Worm (Caenorhabditis elegans) whole organism, L3 larva: ENCODE results near the gene clec-147.

Experiments used
- R02D3.7 ChIP-seq: fragments of 150-350 bp; optimal IDR thresholded peaks from 2 replicates; lab custom pipeline; 2014; ENCODE audit warnings: missing biosample characterization, missing genetic modification characterization
- ZK546.5 ChIP-seq: sonication (generic microtip); optimal IDR thresholded peaks from 2 replicates; lab custom pipeline; 2017; ENCODE audit warnings: missing biosample characterization, missing genetic modification characterization
- aly-2 ChIP-seq: fragments of 150-350 bp; optimal IDR thresholded peaks from 2 replicates; lab custom pipeline; 2014; ENCODE audit warnings: missing biosample characterization, missing genetic modification characterization
- ama-1 ChIP-seq: fragments of 150-350 bp; optimal IDR thresholded peaks from 2 replicates; lab custom pipeline; 2018
- ceh-16 ChIP-seq: sonication (generic microtip); optimal IDR thresholded peaks from 2 replicates; lab custom pipeline; 2017; ENCODE audit warnings: missing biosample characterization, missing genetic modification characterization
- ceh-28 ChIP-seq: fragments of 150-350 bp; optimal IDR thresholded peaks from 2 replicates; lab custom pipeline; 2014; ENCODE audit warnings: missing biosample characterization, missing genetic modification reagents, missing genetic modification characterization
- ceh-82 ChIP-seq: fragments of 150-350 bp; optimal IDR thresholded peaks from 2 replicates; lab custom pipeline; 2014; ENCODE audit warnings: missing biosample characterization, missing genetic modification characterization
- ceh-9 ChIP-seq: sonication (generic microtip); optimal IDR thresholded peaks from 2 replicates; lab custom pipeline; 2018; ENCODE audit warnings: missing biosample characterization, missing genetic modification characterization
- daf-12 ChIP-seq: fragments of 150-350 bp; optimal IDR thresholded peaks from 2 replicates; lab custom pipeline; 2014; ENCODE audit warnings: missing biosample characterization, missing genetic modification reagents, missing genetic modification characterization
- egl-27 ChIP-seq: sonication (generic microtip); optimal IDR thresholded peaks from 4 replicates; lab custom pipeline; 2017; ENCODE audit warnings: missing biosample characterization, missing genetic modification reagents, missing genetic modification characterization
- egl-5 ChIP-seq: fragments of 150-350 bp; optimal IDR thresholded peaks from 2 replicates; lab custom pipeline; 2017; ENCODE audit warnings: missing biosample characterization, missing genetic modification reagents, missing genetic modification characterization, inconsistent platforms
- elt-1 ChIP-seq: fragments of 150-350 bp; optimal IDR thresholded peaks from 2 replicates; lab custom pipeline; 2014; ENCODE audit warnings: missing biosample characterization, missing genetic modification characterization
- elt-2 ChIP-seq: sonication (generic microtip); optimal IDR thresholded peaks from 2 replicates; lab custom pipeline; 2016; ENCODE audit warnings: missing genetic modification reagents, mild to moderate bottlenecking, missing genetic modification characterization, missing compliant biosample characterization
- elt-3 ChIP-seq, 3 experiments: fragments of 150-350 bp in 1 of 3; sonication (generic microtip) in 2 of 3; optimal IDR thresholded peaks; 2 replicates in 2 of 3; 4 replicates in 1 of 3; lab custom pipeline; 2014 to 2017; ENCODE audit warnings: missing biosample characterization in 3 of 3, missing genetic modification characterization in 3 of 3
- eor-1 ChIP-seq, 2 experiments: fragments of 150-350 bp; optimal IDR thresholded peaks; 2 replicates each; lab custom pipeline; 2014 to 2018; ENCODE audit warnings: missing biosample characterization in 2 of 2, missing genetic modification characterization in 2 of 2
- fkh-10 ChIP-seq: sonication (generic microtip); optimal IDR thresholded peaks from 2 replicates; lab custom pipeline; 2017; ENCODE audit warnings: missing biosample characterization, missing genetic modification reagents, missing genetic modification characterization
- fkh-2 ChIP-seq: fragments of 150-350 bp; optimal IDR thresholded peaks from 2 replicates; lab custom pipeline; 2014; ENCODE audit warnings: missing biosample characterization, missing genetic modification reagents, missing genetic modification characterization
- fos-1 ChIP-seq: fragments of 150-350 bp; optimal IDR thresholded peaks from 2 replicates; lab custom pipeline; 2014; ENCODE audit warnings: missing biosample characterization, missing genetic modification characterization
- hmg-11 ChIP-seq: sonication (generic microtip); optimal IDR thresholded peaks from 2 replicates; lab custom pipeline; 2016; ENCODE audit warnings: missing genetic modification characterization, missing compliant biosample characterization
- jun-1 ChIP-seq: fragments of 150-350 bp; optimal IDR thresholded peaks from 2 replicates; lab custom pipeline; 2014; ENCODE audit warnings: missing biosample characterization, missing genetic modification reagents, missing genetic modification characterization
- lin-15B ChIP-seq: fragments of 150-350 bp; optimal IDR thresholded peaks from 2 replicates; lab custom pipeline; 2014; ENCODE audit warnings: missing biosample characterization, missing genetic modification characterization
- lin-39 ChIP-seq: fragments of 150-350 bp; optimal IDR thresholded peaks from 2 replicates; lab custom pipeline; 2018; ENCODE audit warnings: missing biosample characterization, missing genetic modification reagents, missing genetic modification characterization
- lsy-12 ChIP-seq: sonication (generic microtip); optimal IDR thresholded peaks from 2 replicates; lab custom pipeline; 2016; ENCODE audit warnings: mild to moderate bottlenecking, missing genetic modification characterization, missing compliant biosample characterization
- mdl-1 ChIP-seq: fragments of 150-350 bp; optimal IDR thresholded peaks from 2 replicates; lab custom pipeline; 2014; ENCODE audit warnings: missing biosample characterization, missing genetic modification characterization
- mml-1 ChIP-seq: fragments of 150-350 bp; sonication (generic microtip); optimal IDR thresholded peaks from 3 replicates; lab custom pipeline; 2014; ENCODE audit warnings: missing biosample characterization, missing genetic modification characterization
- nfya-1 ChIP-seq: sonication (generic microtip); optimal IDR thresholded peaks from 2 replicates; lab custom pipeline; 2017; ENCODE audit warnings: missing genetic modification characterization, mild to moderate bottlenecking, missing compliant biosample characterization, antibody characterized with exemption, moderate library complexity; ENCODE audit not compliant: insufficient read depth
- nhr-11 ChIP-seq: fragments of 150-350 bp; optimal IDR thresholded peaks from 2 replicates; lab custom pipeline; 2014; ENCODE audit warnings: missing biosample characterization, missing genetic modification characterization
- nhr-12 ChIP-seq: fragments of 150-350 bp; optimal IDR thresholded peaks from 2 replicates; lab custom pipeline; 2014; ENCODE audit warnings: missing biosample characterization, missing genetic modification characterization
- nhr-23 ChIP-seq: fragments of 150-350 bp; optimal IDR thresholded peaks from 2 replicates; lab custom pipeline; 2014; ENCODE audit warnings: missing biosample characterization, missing genetic modification reagents, missing genetic modification characterization
- nhr-237 ChIP-seq: fragments of 150-350 bp; optimal IDR thresholded peaks from 2 replicates; lab custom pipeline; 2014; ENCODE audit warnings: missing biosample characterization, missing genetic modification characterization
- nhr-25 ChIP-seq: sonication (generic microtip); optimal IDR thresholded peaks from 2 replicates; lab custom pipeline; 2017; ENCODE audit warnings: missing biosample characterization, missing genetic modification characterization
- nhr-28 ChIP-seq: fragments of 150-350 bp; optimal IDR thresholded peaks from 2 replicates; lab custom pipeline; 2014; ENCODE audit warnings: missing biosample characterization, missing genetic modification characterization
- nhr-43 ChIP-seq: sonication (generic microtip); optimal IDR thresholded peaks from 2 replicates; lab custom pipeline; 2016; ENCODE audit warnings: mild to moderate bottlenecking, missing genetic modification characterization, missing compliant biosample characterization; ENCODE audit not compliant: poor library complexity, severe bottlenecking
- nhr-67 ChIP-seq: fragments of 150-350 bp; optimal IDR thresholded peaks from 2 replicates; lab custom pipeline; 2014; ENCODE audit warnings: missing biosample characterization, missing genetic modification characterization
- nhr-76 ChIP-seq: fragments of 150-350 bp; sonication (generic microtip); optimal IDR thresholded peaks from 5 replicates; lab custom pipeline; 2014; ENCODE audit warnings: missing biosample characterization, missing genetic modification characterization
- nhr-77 ChIP-seq: fragments of 150-350 bp; optimal IDR thresholded peaks from 2 replicates; lab custom pipeline; 2014; ENCODE audit warnings: missing biosample characterization, missing genetic modification characterization
- pha-4 ChIP-seq: fragments of 150-350 bp; optimal IDR thresholded peaks from 2 replicates; lab custom pipeline; 2014; ENCODE audit warnings: missing biosample characterization, missing genetic modification reagents, missing genetic modification characterization
- pqm-1 ChIP-seq: fragments of 150-350 bp; optimal IDR thresholded peaks from 2 replicates; lab custom pipeline; 2017; ENCODE audit warnings: missing biosample characterization, missing genetic modification characterization, inconsistent platforms
- sea-2 ChIP-seq: fragments of 150-350 bp; sonication (generic microtip); optimal IDR thresholded peaks from 4 replicates; lab custom pipeline; 2014; ENCODE audit warnings: missing biosample characterization, missing genetic modification reagents, missing genetic modification characterization
- skn-1 ChIP-seq: fragments of 150-350 bp; optimal IDR thresholded peaks from 2 replicates; lab custom pipeline; 2014; ENCODE audit warnings: missing biosample characterization, missing genetic modification characterization
- snpc-4 ChIP-seq: fragments of 150-350 bp; optimal IDR thresholded peaks from 2 replicates; lab custom pipeline; 2014; ENCODE audit warnings: missing biosample characterization, missing genetic modification characterization
- tbx-2 ChIP-seq: sonication (generic microtip); optimal IDR thresholded peaks from 2 replicates; lab custom pipeline; 2016; ENCODE audit warnings: mild to moderate bottlenecking, missing genetic modification characterization, missing compliant biosample characterization
- unc-39 ChIP-seq: sonication (generic microtip); optimal IDR thresholded peaks from 4 replicates; lab custom pipeline; 2017; ENCODE audit warnings: missing biosample characterization, missing genetic modification characterization
- unc-62 ChIP-seq: fragments of 150-350 bp; sonication (generic microtip); optimal IDR thresholded peaks from 4 replicates; lab custom pipeline; 2014; ENCODE audit warnings: missing biosample characterization, missing genetic modification reagents, missing genetic modification characterization
- zag-1 ChIP-seq: fragments of 150-350 bp; optimal IDR thresholded peaks from 2 replicates; lab custom pipeline; 2014; ENCODE audit warnings: missing biosample characterization, missing genetic modification characterization
- ztf-11 ChIP-seq: fragments of 150-350 bp; optimal IDR thresholded peaks from 2 replicates; lab custom pipeline; 2014; ENCODE audit warnings: missing biosample characterization, missing genetic modification characterization
- ztf-4 ChIP-seq: fragments of 150-350 bp; optimal IDR thresholded peaks from 2 replicates; lab custom pipeline; 2014; ENCODE audit warnings: missing biosample characterization, missing genetic modification characterization

clec-147 gene

DNA sequence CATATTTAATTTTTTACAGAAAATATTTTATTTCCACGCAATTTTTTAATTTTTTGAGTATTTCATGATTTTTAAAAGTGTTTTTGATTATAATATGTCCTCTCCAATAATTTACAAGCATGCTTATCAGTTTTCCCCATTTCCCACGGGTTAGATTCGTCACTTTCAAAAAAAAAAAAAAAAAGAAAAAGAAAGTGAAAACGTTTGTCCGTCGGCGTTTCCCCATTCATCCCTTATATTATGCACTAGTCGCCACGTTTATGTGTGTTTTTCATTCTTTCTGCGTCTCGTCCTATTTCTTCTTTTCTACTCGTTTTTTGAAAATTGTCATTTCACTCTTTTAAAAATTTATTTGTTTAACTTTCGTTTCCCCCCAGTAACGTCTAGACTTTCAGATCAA is 48.2 kb downstream of the clec-147 start, which contains the start of gene vnut-1:
vnut-1 (plus strand) TSS at position 396 of the 400 bp plus-strand sequence.
- TF ChIP-seq nfya-1 = peak; percentile 24
- no peak for TF ChIP-seq zag-1 (tag; lab: Kevin White, UChicago)
- TF ChIP-seq lin-15B (tag; lab: Kevin White, UChicago) = peak; percentile 9
- no peak for TF ChIP-seq jun-1
- peak; percentile 67 for TF ChIP-seq pqm-1 (tag; lab: Kevin White, UChicago)
- TF ChIP-seq tbx-2 (tag; lab: Kevin White, UChicago) = no peak
- TF ChIP-seq nhr-25 (tag; lab: Kevin White, UChicago) = peak; percentile 9
- TF ChIP-seq ztf-4 (tag; lab: Kevin White, UChicago) = no peak
- no peak for TF ChIP-seq ceh-28
- peak; percentile 80 for TF ChIP-seq elt-2
- no peak for TF ChIP-seq nhr-28
- TF ChIP-seq nhr-43 = peak; percentile 29
- no peak for TF ChIP-seq unc-62 (GFP tag; lab: Kevin White, UChicago)
- TF ChIP-seq sea-2 (GFP tag; lab: Kevin White, UChicago) = no peak
- TF ChIP-seq R02D3.7 = no peak
- no peak for TF ChIP-seq aly-2 (tag; lab: Kevin White, UChicago)
- TF ChIP-seq pha-4 = peak; percentile 50
- TF ChIP-seq ceh-82 (tag; lab: Kevin White, UChicago) = no peak
- peak; percentile 38 for TF ChIP-seq hmg-11 (tag; lab: Kevin White, UChicago)
- TF ChIP-seq nhr-23 (tag; lab: Kevin White, UChicago) = peak; percentile 63
- no peak for TF ChIP-seq elt-3 (tag; optimal IDR thresholded peaks at IDR 0.05; lab: Kevin White, UChicago)
- TF ChIP-seq nhr-12 (tag; lab: Kevin White, UChicago) = no peak
- no peak for TF ChIP-seq nhr-76 (tag; lab: Kevin White, UChicago)
- no peak for TF ChIP-seq unc-39 (tag; lab: Kevin White, UChicago)
- TF ChIP-seq eor-1 (tag; optimal IDR thresholded peaks at IDR 0.05; lab: Kevin White, UChicago) = no peak
- no peak for TF ChIP-seq lsy-12
- peak; percentile 60 for TF ChIP-seq snpc-4 (tag; lab: Kevin White, UChicago)
- no peak for TF ChIP-seq fos-1 (tag; lab: Kevin White, UChicago)

DNA sequence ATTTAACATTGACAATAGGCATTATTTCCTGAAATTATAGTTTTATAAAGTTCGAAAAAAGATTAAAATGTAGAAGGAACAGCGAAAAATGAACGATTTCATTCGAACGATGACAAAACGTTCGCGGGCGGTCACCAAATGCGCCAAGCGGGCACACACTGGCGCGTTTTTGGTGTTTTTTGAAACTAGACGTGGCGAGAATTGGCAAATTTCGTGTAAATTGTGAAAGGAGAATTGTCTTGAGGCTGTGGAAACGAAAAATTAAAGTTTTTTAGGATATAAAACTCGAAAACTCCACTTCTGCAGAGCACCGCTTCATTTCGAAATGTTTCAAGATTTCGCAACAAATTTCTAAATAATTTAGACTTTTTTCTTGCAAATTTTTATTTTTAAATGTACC is 49.0 kb downstream of the clec-147 start, which contains the start of gene usp-14:
usp-14 (minus strand) TSS at position 28 of the 400 bp plus-strand sequence.
- TF ChIP-seq elt-1 (no peak), ceh-9 (tag; lab: Kevin White, UChicago) (no peak), nhr-11 (tag; lab: Kevin White, UChicago) (no peak), ceh-16 (tag; lab: Kevin White, UChicago) (no peak), daf-12 (no peak), nfya-1 (peak; percentile 52), fos-1 (tag; lab: Kevin White, UChicago) (no peak), lsy-12 (peak; percentile 15), pha-4 (peak; percentile 48), elt-3 (tag; optimal IDR thresholded peaks at IDR 0.05; lab: Kevin White, UChicago) (no peak), lin-15B (tag; lab: Kevin White, UChicago) (peak; percentile 55), zag-1 (tag; lab: Kevin White, UChicago) (no peak), egl-5 (tag; lab: Kevin White, UChicago) (no peak), hmg-11 (tag; lab: Kevin White, UChicago) (peak; percentile 39), ceh-82 (tag; lab: Kevin White, UChicago) (no peak), nhr-28 (no peak), nhr-67 (tag; lab: Kevin White, UChicago) (no peak), R02D3.7 (no peak), egl-27 (tag; lab: Kevin White, UChicago) (no peak), snpc-4 (tag; lab: Kevin White, UChicago) (peak; percentile 74), eor-1 (tag; optimal IDR thresholded peaks at IDR 0.05; lab: Kevin White, UChicago) (no peak), pqm-1 (tag; lab: Kevin White, UChicago) (no peak), ztf-4 (tag; lab: Kevin White, UChicago) (no peak), ama-1 (lab: Kevin White, UChicago) (no peak), mml-1 (tag; lab: Kevin White, UChicago) (no peak), nhr-23 (tag; lab: Kevin White, UChicago) (peak; percentile 29), lin-39 (tag; lab: Kevin White, UChicago) (peak; percentile 1), ztf-11 (tag; lab: Kevin White, UChicago) (no peak), tbx-2 (tag; lab: Kevin White, UChicago) (peak; percentile 37), aly-2 (tag; lab: Kevin White, UChicago) (no peak), nhr-25 (tag; lab: Kevin White, UChicago) (peak; percentile 48), nhr-12 (tag; lab: Kevin White, UChicago) (no peak), unc-62 (GFP tag; lab: Kevin White, UChicago) (no peak), jun-1 (no peak), ZK546.5 (tag; lab: Kevin White, UChicago) (no peak), fkh-10 (GFP tag; lab: Kevin White, UChicago) (no peak), mdl-1 (tag; lab: Kevin White, UChicago) (no peak), fkh-2 (no peak), nhr-77 (tag; lab: Kevin White, UChicago) (peak; percentile 28), sea-2 (GFP tag; lab: Kevin White, UChicago) (no peak), skn-1 (tag; lab: Kevin White, UChicago) (peak; percentile 77), ceh-28 (no peak), nhr-237 (tag; lab: Kevin White, UChicago) (no peak), nhr-76 (tag; lab: Kevin White, UChicago) (no peak), unc-39 (tag; lab: Kevin White, UChicago) (no peak), nhr-43 (peak; percentile 27), elt-2 (peak; percentile 13)
- TF ChIP-seq, all 47 proteins: peak for 14
